Fruit fly (Drosophila melanogaster): ENCODE data around the gene CG10681.

The CG10681 gene

DNA sequence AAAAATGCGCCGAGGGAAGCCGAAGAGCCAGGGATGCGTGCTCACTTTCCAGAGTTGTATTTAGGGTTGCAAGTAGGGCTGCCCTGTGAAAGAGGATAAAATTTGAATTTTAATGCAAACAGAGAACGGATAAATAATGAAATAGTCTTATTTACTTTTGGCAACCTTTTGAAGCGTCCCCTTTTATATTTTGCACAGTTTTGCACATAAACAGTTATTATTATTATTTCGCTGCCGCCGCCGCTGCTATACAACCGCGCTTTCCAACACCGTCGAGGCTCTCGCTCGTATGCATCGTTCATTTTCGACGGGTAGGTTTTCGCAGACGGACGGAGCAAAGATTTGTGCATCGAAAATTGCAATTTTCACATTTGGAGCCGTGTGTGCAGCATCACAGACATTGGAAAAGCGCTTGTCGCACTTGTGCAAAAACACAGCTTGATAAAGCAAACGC is 13.5 kb downstream of the CG10681 start, which contains the start of the genes sti and tral (continued):
- TF ChIP-seq Dek (tag; optimal IDR thresholded peaks at IDR 0.05) (peak; percentile 83), sr (GFP tag; IDR thresholded peaks at IDR 0.05) (peak; percentile 39; the same call in 1 of the 3 replicates), Bgb (GFP tag; IDR thresholded peaks at IDR 0.05; ENCODE audit: partially characterized antibody) (no peak), yki (optimal IDR thresholded peaks at IDR 0.05) (no peak), CG15011 (GFP tag; optimal IDR thresholded peaks at IDR 0.05) (peak; percentile 70), so (GFP tag; IDR thresholded peaks at IDR 0.05) (peak; percentile 68; the same call in 2 of the 3 replicates), Dip3 (GFP tag; optimal IDR thresholded peaks at IDR 0.05) (peak; percentile 95), Lim3 (GFP tag; IDR thresholded peaks at IDR 0.05) (no peak), CG7556 (GFP tag; optimal IDR thresholded peaks at IDR 0.05) (peak; percentile 67), CG11247 (GFP tag; IDR thresholded peaks at IDR 0.05) (peak; percentile 83), Ssrp (tag; optimal IDR thresholded peaks at IDR 0.05) (peak; percentile 78), ash1 (GFP tag; optimal IDR thresholded peaks at IDR 0.05) (peak; percentile 39), bigmax (GFP tag; optimal IDR thresholded peaks at IDR 0.05) (no peak), CG17802 (tag; optimal IDR thresholded peaks at IDR 0.05) (peak; percentile 50), emc (GFP tag; optimal IDR thresholded peaks at IDR 0.05) (peak; percentile 83), CG9727 (GFP tag; optimal IDR thresholded peaks at IDR 0.05) (peak; percentile 88), CG4360 (GFP tag; IDR thresholded peaks at IDR 0.05) (peak; percentile 18; the same call in 1 of the 2 replicates), sd (tag; optimal IDR thresholded peaks at IDR 0.05) (no peak), Ets65A (GFP tag) (peak; percentile 100), BtbVII (GFP tag; optimal IDR thresholded peaks at IDR 0.05) (peak; percentile 61), sob (GFP tag; IDR thresholded peaks at IDR 0.05) (peak; percentile 91), CG11398 (GFP tag; optimal IDR thresholded peaks at IDR 0.05) (peak; percentile 77)

DNA sequence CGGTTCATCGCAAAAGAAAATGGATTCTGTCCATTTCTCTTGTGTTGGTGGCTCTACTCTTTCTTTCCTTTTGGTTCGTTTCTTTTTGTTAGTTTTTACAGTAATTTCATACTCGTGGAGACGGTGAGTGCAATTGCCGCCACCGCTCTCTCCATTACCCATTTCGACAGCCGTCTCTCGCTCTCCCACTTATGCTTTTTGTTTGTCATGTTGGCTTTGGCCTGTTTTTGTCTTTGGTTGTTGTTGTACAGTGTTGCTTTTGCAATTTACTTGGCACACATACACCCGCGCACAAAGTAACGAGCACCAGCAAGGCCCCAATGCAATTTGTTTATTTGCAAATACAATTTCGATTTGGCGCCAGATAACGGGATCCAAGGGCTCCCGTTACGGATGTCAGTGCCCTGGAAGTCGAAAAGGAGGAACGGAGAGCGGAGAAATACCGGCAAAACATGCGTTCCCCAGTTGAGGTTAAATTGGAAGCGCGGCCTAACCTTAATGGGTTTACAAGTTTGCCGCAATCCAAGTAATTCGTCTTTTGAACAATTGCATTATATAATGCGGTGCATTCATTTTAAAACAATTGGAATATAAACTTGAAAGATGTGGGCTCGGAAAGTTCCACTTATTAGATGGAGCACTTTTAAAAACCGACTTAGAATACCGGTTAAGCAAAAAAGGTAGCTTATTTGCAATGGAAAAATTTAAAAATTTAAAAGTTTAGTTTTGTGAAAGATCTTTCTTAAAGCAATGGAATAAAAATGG is 14.6 kb downstream of the CG10681 start:
- TF ChIP-seq ATbp (GFP tag; optimal IDR thresholded peaks at IDR 0.05) (peak; percentile 43), CG8089 (GFP tag; optimal IDR thresholded peaks at IDR 0.05) (no peak), CG6683 (GFP tag; optimal IDR thresholded peaks at IDR 0.05) (no peak), tna (GFP tag; IDR thresholded peaks at IDR 0.05; ENCODE audit: partially characterized antibody) (no peak; the same call in 1 of the 2 replicates), CG34224 (GFP tag; IDR thresholded peaks at IDR 0.05; ENCODE audit: partially characterized antibody) (0 out of 3 replicates have a peak, but pooled peaks have one; percentile 14), nom (GFP tag; optimal IDR thresholded peaks at IDR 0.05) (peak; percentile 95), CG4730 (GFP tag; IDR thresholded peaks at IDR 0.05) (no peak), ranshi (GFP tag; IDR thresholded peaks at IDR 0.05) (no peak), CG4404 (GFP tag; IDR thresholded peaks at IDR 0.05) (no peak), NC2α (GFP tag; optimal IDR thresholded peaks at IDR 0.05) (no peak), jumu (GFP tag; optimal IDR thresholded peaks at IDR 0.05) (no peak), stwl (tag; optimal IDR thresholded peaks at IDR 0.05) (no peak), stc (GFP tag; IDR thresholded peaks at IDR 0.05) (no peak), org-1 (GFP tag; optimal IDR thresholded peaks at IDR 0.05) (no peak), cg (GFP tag; optimal IDR thresholded peaks at IDR 0.05) (peak; percentile 14), schlank (tag; optimal IDR thresholded peaks at IDR 0.05) (no peak), CG10431 (GFP tag; optimal IDR thresholded peaks at IDR 0.05) (no peak), CG15073 (GFP tag; optimal IDR thresholded peaks at IDR 0.05) (no peak), trem (tag; optimal IDR thresholded peaks at IDR 0.05) (no peak), bsh (GFP tag; optimal IDR thresholded peaks at IDR 0.05) (peak in 1 of 2 experiments; percentile 89), CG6175 (GFP tag; IDR thresholded peaks at IDR 0.05) (no peak), Hr51 (GFP tag; optimal IDR thresholded peaks at IDR 0.05) (no peak), CG42726 (GFP tag; IDR thresholded peaks at IDR 0.05; ENCODE audit: partially characterized antibody) (no peak), chinmo (GFP tag; IDR thresholded peaks at IDR 0.05; ENCODE audit: partially characterized antibody) (0 out of 4 replicates have a peak, but pooled peaks have one; percentile 35), Dek (tag; optimal IDR thresholded peaks at IDR 0.05) (no peak), CG10274 (GFP tag; optimal IDR thresholded peaks at IDR 0.05) (no peak), Rx (GFP tag; IDR thresholded peaks at IDR 0.05) (no peak), Hey (tag; optimal IDR thresholded peaks at IDR 0.05) (no peak)
